Fruit fly (Drosophila melanogaster): ENCODE measurements around the gene Tengl2.

Tengl2 gene

DNA sequence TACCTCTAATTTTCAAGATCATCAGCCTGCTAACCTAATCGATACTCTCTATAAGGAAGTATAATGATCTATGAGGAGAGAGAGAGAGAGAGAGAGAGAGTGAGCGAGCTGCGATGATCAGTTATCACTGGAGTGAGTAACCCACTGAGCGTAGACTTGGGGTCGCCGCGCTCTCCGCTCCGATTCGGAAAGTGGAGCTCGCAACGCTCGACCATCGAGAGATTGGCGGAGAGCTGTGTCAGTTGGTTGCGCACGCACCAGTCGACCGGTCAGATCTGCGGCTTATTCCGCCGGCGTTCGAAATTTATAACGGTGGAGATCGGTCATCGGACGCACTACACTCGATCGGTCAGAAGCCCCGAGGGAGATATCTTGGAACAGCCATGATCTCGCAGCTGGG, 3.0 kb upstream of the Tengl2 start, which contains the start of gene CG4267:
Gene CG4267, plus strand, starts transcription at position 240 of the 400 bp plus-strand sequence.
- TF ChIP-seq psq (optimal IDR thresholded peaks at IDR 0.05) (no peak), EcR (GFP tag; optimal IDR thresholded peaks at IDR 0.05) (peak in 1 of 2 experiments; percentile 42), CG8478 (optimal IDR thresholded peaks at IDR 0.05) (no peak), Dll (optimal IDR thresholded peaks at IDR 0.05) (peak; percentile 96), usp (GFP tag; optimal IDR thresholded peaks at IDR 0.05) (no peak), pan (optimal IDR thresholded peaks at IDR 0.05) (no peak)

DNA sequence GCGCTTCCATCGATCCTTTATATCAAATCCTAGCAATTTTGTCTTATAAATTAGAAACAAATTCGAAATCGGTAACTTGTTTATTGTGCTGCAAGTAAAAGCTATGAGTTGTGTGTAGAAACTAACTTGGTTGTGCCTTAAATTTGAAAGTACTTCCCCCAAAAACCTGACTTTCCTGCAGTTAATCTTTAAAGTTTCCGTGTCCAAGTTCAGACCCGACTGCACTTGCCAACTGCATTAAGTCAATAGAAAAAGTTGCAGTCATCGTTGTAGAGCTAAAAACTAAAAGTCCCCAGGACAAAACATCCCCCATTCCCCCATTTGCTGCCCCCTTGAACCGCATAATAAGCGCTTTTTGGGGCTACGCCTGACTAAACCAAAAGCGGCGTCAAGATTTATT, 1.3 kb upstream of the Tengl2 start, which contains the start of gene Tengl1:
Gene Tengl1, minus strand, starts transcription at position 101 of the 400 bp plus-strand sequence.
- TF ChIP-seq Dll (optimal IDR thresholded peaks at IDR 0.05) = no peak
- TF ChIP-seq pan (optimal IDR thresholded peaks at IDR 0.05) = no peak
- no peak for TF ChIP-seq psq (optimal IDR thresholded peaks at IDR 0.05)
- TF ChIP-seq EcR (GFP tag; optimal IDR thresholded peaks at IDR 0.05) = no peak
- TF ChIP-seq CG8478 (optimal IDR thresholded peaks at IDR 0.05) = no peak
- no peak for TF ChIP-seq usp (GFP tag; optimal IDR thresholded peaks at IDR 0.05)

DNA sequence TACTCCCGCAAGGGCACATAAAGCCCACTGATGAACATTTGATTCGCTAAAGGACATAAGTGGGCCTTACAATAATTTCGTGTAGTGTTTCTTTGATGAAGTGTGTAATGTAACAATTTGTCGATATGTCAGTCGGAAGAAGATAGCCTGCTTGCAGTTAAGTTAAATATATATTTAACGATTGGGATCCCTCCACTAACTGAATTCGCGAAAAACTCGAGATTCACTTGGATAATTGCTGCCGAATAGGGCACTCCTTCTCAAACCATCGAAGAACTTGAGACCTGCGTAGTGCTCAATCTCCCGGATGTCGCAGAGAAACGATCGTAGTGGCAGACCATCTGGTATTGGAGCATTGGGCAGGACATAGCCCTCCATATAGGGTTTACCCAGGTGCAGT, 1.0 kb downstream of the Tengl2 start, which contains the start of gene Tengl3:
Gene Tengl3, minus strand, starts transcription at position 101 of the 400 bp plus-strand sequence.
- TF ChIP-seq usp (GFP tag; optimal IDR thresholded peaks at IDR 0.05) (no peak), pan (optimal IDR thresholded peaks at IDR 0.05) (no peak), CG8478 (optimal IDR thresholded peaks at IDR 0.05) (no peak), Dll (optimal IDR thresholded peaks at IDR 0.05) (no peak), psq (optimal IDR thresholded peaks at IDR 0.05) (no peak), EcR (GFP tag; optimal IDR thresholded peaks at IDR 0.05) (no peak)

DNA sequence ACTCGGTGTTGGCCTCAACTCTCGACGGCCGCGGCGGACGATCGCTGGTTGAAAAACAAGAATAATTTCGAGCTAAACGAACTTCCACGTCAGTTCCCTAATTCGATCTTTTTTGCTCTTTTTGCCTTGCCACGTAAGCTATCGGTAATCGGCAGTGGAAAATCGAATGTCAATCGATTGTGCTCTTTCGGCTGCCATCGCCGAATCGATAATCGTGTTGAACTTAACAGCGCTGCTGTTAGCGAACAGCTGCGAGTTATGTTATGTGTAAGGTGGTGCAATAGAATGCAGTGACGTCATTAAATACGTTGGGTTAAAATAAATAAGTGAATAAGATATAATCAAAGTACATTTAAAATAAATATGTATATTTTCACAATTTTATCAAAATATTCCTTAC, 2.5 kb downstream of the Tengl2 start, which contains the start of gene Sec24CD:
Gene Sec24CD, minus strand, starts transcription at position 123 of the 400 bp plus-strand sequence.
- TF ChIP-seq CG8478 (optimal IDR thresholded peaks at IDR 0.05) (no peak), usp (GFP tag; optimal IDR thresholded peaks at IDR 0.05) (no peak), psq (optimal IDR thresholded peaks at IDR 0.05) (no peak), pan (optimal IDR thresholded peaks at IDR 0.05) (no peak), Dll (optimal IDR thresholded peaks at IDR 0.05) (no peak), EcR (GFP tag; optimal IDR thresholded peaks at IDR 0.05) (no peak)

DNA sequence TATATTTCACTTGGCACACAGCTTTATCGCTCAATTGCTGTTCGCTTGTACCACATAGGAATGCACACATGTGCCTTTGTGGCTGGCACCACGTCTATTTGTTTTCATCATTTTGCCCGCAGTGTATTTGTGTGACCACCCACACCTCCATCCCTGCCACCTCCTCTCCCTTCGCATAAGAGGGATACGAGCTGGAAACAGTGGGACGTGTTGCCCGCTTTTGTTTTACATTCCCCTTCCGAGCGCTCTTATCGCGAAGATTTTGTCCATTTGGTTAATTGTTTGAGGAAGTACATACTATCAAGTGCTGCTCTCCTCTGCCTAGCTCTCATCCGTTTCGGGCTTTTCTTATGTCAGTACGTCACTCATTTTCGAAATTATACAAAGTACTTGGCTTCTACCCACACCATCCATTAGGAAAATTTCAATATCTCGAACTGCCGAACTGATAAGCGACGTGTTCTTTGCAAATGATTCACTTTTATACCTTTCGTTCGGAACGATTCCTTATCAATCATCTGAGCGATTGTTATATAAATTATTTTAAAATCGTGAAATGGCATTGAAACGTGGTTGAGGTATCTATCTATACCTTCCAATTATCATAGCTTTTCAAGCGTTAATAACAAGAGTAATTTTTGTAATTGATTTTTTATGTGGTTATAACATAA, 10.9 kb downstream of the Tengl2 start:
- TF ChIP-seq pan (optimal IDR thresholded peaks at IDR 0.05) (no peak), usp (GFP tag; optimal IDR thresholded peaks at IDR 0.05) (no peak), psq (optimal IDR thresholded peaks at IDR 0.05) (no peak), CG8478 (optimal IDR thresholded peaks at IDR 0.05) (no peak), EcR (GFP tag; optimal IDR thresholded peaks at IDR 0.05) (no peak), Dll (optimal IDR thresholded peaks at IDR 0.05) (no peak)

DNA sequence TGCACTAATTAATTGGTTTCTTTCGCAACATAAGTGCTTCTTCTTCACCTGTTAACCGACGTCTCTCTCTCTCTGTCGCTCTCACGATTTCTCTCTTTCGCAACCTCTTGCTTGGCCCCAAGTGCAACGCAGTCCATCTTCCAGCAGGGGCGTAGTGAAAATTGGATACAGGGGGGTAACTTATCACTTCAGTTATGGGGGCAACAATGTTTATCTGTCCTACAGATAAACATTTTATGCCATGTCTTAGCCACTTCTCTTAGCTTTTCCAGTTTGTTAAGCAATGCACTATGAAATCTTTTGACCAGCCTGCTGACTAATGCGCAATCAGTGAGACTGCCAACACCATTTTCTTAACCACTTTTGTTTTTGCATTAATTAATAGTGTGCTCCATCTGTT, 11.9 kb downstream of the Tengl2 start:
- TF ChIP-seq psq (optimal IDR thresholded peaks at IDR 0.05) = no peak
- TF ChIP-seq EcR (GFP tag; optimal IDR thresholded peaks at IDR 0.05) = no peak
- no peak for TF ChIP-seq usp (GFP tag; optimal IDR thresholded peaks at IDR 0.05)

DNA sequence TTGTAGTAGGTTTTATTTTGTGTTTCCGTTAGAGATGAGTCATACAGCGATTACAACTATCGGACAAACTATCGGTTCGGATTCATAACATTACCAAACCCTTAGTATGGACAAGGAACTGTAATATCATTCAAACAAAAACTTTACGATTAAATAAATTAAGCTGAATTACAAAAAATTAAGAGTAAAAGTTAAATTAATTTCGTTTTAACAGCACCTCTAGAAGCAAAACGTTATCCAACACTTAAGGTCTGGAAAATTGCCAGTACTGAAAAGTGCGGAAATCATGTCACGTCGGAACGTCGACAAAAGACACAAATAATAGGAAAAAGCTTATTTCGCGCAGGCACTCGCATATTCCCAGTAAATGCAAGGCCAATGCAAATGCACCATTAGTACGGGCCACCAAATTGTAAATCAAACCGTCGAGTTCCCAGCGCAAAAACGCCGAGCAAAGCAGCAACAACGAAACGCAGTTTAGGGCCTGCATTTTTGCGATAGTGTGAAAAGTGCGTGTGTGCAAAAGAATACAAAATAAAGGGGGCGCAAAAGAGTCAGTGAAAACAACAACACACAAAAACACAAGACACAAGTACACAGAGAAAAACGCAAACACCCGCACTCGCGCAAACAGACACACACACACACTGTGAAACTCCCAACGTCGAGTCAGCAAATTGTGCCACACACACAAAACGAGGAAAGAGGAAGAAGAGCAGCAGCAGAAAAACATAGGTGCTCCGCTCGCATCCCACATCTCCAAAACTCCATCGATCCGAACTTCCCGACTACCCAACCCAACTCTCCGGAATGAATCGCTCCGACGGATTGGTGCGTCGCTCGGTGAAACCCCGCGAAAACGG, 12.7 kb downstream of the Tengl2 start, which contains the start of the genes CG15387 and sau:
Gene CG15387, minus strand, starts transcription at position 36 of the 863 bp plus-strand sequence.
Gene sau, plus strand, starts transcription at position 84 of the 863 bp plus-strand sequence.
- TF ChIP-seq psq (optimal IDR thresholded peaks at IDR 0.05) (no peak), Dll (optimal IDR thresholded peaks at IDR 0.05) (no peak), usp (GFP tag; optimal IDR thresholded peaks at IDR 0.05) (no peak), CG8478 (optimal IDR thresholded peaks at IDR 0.05) (no peak), EcR (GFP tag; optimal IDR thresholded peaks at IDR 0.05) (no peak), pan (optimal IDR thresholded peaks at IDR 0.05) (no peak)

DNA sequence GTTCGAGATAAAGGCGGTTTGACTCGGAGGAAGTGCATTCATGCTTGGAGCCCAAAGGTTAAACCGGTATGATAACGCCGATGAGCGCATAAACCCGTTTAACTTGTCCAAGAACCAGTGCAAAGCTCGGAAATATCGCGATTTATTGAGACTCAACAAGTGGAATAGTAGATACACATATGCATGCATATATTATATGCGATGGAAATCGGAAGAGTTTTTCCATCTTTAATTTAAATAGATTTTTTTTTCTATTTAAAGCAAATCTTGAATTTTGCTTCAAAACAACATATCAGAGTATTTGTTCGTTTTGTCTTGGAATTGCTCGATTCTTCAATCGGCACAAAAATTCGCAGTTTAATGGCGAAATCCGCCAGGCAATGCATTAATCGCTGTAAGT, 16.8 kb downstream of the Tengl2 start:
- no peak for TF ChIP-seq psq (optimal IDR thresholded peaks at IDR 0.05)
- no peak for TF ChIP-seq pan (optimal IDR thresholded peaks at IDR 0.05)
- no peak for TF ChIP-seq Dll (optimal IDR thresholded peaks at IDR 0.05)
- TF ChIP-seq CG8478 (optimal IDR thresholded peaks at IDR 0.05) = no peak
- TF ChIP-seq usp (GFP tag; optimal IDR thresholded peaks at IDR 0.05) = no peak
- TF ChIP-seq EcR (GFP tag; optimal IDR thresholded peaks at IDR 0.05) = no peak

DNA sequence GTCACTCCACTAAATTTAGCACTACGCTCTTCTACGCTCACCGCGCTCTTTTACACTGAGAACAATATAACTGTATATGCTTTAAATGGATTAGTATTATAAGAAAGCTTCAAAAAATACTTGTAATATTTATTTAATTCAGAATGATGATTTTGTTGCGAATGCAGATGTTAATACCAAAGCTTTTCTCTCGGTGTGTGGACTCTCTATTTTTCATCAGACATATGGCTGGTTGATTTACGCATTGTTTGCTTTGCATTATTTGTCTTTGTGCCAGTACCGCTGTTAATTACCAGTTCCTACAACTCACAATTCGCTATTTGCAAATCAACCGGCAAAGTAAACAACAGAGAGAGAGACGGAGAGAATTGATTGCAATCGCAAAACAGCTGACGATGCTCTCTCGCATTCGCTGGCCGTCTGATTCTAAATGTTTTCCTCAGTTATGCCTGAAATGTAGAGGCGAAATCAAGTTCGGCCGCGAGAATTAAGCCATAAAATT, 17.5 kb downstream of the Tengl2 start:
- TF ChIP-seq pan (optimal IDR thresholded peaks at IDR 0.05) = no peak
- no peak for TF ChIP-seq usp (GFP tag; optimal IDR thresholded peaks at IDR 0.05)
- no peak for TF ChIP-seq EcR (GFP tag; optimal IDR thresholded peaks at IDR 0.05)
- no peak for TF ChIP-seq Dll (optimal IDR thresholded peaks at IDR 0.05)
- TF ChIP-seq psq (optimal IDR thresholded peaks at IDR 0.05) = no peak
- TF ChIP-seq CG8478 (optimal IDR thresholded peaks at IDR 0.05) = no peak

DNA sequence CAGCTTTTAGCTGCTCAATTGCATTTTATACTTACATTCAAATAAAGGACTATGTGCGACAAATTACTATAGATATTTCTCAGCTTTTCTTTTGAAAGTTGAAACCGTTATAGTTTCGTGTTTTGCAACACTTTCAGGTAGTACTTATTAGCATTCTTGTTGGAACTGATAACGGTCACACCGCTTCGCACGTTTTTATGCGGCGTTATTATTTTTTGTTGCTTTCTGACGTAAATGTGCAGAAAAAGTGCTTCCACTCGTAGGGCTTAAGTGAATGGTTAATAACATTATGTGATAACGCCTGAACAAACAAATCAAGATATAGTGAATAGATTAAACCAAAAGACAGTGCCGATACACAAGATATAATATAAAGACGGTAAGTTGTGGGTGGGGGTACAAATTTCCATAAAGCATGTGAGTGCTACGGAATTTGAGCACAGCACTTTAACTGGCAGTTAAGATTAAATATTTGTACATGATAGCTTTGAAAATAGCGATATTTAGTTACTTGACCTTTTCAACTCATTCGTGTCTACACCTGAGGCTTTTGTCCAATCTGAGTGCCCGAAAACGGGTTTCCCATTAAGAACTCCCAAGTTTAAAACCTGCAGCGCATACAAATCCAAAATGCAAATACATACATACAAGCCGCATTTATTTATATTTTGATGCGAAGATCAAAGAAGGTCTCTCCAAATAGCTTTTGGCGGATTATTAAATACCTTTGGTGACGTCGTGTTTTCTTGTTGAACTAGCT, 18.4 kb downstream of the Tengl2 start, which contains the start of gene papi:
Gene papi, plus strand, starts transcription at position 176 of the 760 bp plus-strand sequence.
- no peak for TF ChIP-seq CG8478 (optimal IDR thresholded peaks at IDR 0.05)
- no peak for TF ChIP-seq psq (optimal IDR thresholded peaks at IDR 0.05)
- no peak for TF ChIP-seq Dll (optimal IDR thresholded peaks at IDR 0.05)
- no peak for TF ChIP-seq pan (optimal IDR thresholded peaks at IDR 0.05)
- TF ChIP-seq usp (GFP tag; optimal IDR thresholded peaks at IDR 0.05) = no peak
- TF ChIP-seq EcR (GFP tag; optimal IDR thresholded peaks at IDR 0.05) = no peak
